Worm (Caenorhabditis elegans): ENCODE data around the gene F54D8.6.

The F54D8.6 gene

DNA sequence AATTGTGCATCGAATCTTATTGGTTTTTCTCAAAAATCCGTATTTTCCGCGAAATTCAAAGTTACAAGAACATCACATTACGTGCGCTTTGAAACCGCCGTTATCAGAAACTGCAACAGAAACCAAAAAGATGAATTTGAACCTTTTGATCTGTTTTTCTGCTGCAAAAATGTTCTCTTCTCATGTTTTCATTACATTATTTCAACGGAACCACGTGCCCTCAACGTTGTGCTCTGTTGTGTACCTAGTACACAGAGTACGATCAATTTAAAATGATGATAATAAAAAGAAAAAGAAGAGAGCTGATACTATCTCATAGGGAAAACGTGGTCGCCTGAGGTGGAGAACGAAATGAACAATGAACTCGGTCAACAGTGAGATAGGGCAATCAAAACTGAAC is 24.7 kb upstream of the F54D8.6 start:
- TF ChIP-seq lin-35 (GFP tag; optimal IDR thresholded peaks at IDR 0.05) (peak; percentile 3 to 83), ets-5 (GFP tag; IDR thresholded peaks at IDR 0.05) (no peak), unc-130 (tag; optimal IDR thresholded peaks at IDR 0.05) (peak; percentile 90), nhr-237 (tag; optimal IDR thresholded peaks at IDR 0.05) (no peak), vab-15 (tag; optimal IDR thresholded peaks at IDR 0.05) (no peak), nhr-71 (tag; optimal IDR thresholded peaks at IDR 0.05) (peak; percentile 94), xbp-1 (tag; optimal IDR thresholded peaks at IDR 0.05) (peak; percentile 23), unc-30 (tag; optimal IDR thresholded peaks at IDR 0.05) (no peak), lin-15B (tag; optimal IDR thresholded peaks at IDR 0.05) (no peak), ztf-11 (tag; optimal IDR thresholded peaks at IDR 0.05) (no peak), aly-2 (tag; optimal IDR thresholded peaks at IDR 0.05) (no peak), nhr-47 (tag; optimal IDR thresholded peaks at IDR 0.05) (peak; percentile 80), snu-23 (GFP tag; optimal IDR thresholded peaks at IDR 0.05) (peak; percentile 87), nhr-76 (tag; optimal IDR thresholded peaks at IDR 0.05) (no peak), grh-1 (GFP tag; IDR thresholded peaks at IDR 0.05) (peak; percentile 42; the same call in 1 of the 2 replicates), lin-13 (GFP tag; optimal IDR thresholded peaks at IDR 0.05) (no peak), Y116A8C.19 (tag; optimal IDR thresholded peaks at IDR 0.05; ENCODE audit: borderline replicate concordance) (no peak), swsn-7 (tag; optimal IDR thresholded peaks at IDR 0.05) (peak; percentile 49), elt-2 (tag; optimal IDR thresholded peaks at IDR 0.05) (peak; percentile 86), ceh-88 (GFP tag; IDR thresholded peaks at IDR 0.05) (no peak), lsy-2 (tag; optimal IDR thresholded peaks at IDR 0.05) (peak; percentile 46 to 60), efl-1 (optimal IDR thresholded peaks at IDR 0.05) (peak; percentile 9 to 38), efl-1 (GFP tag; optimal IDR thresholded peaks at IDR 0.05 in 1 of 2) (peak; percentile 27 to 91), F16B12.6 (tag; optimal IDR thresholded peaks at IDR 0.05) (no peak), pag-3 (tag; optimal IDR thresholded peaks at IDR 0.05; ENCODE audit: borderline replicate concordance, insufficient read depth) (no peak), blmp-1 (tag; optimal IDR thresholded peaks at IDR 0.05) (peak; percentile 44), ceh-82 (tag; optimal IDR thresholded peaks at IDR 0.05) (peak in 1 of 3 experiments; percentile 11), mef-2 (tag; optimal IDR thresholded peaks at IDR 0.05) (no peak), egl-27 (tag; optimal IDR thresholded peaks at IDR 0.05) (no peak), unc-86 (tag; optimal IDR thresholded peaks at IDR 0.05) (no peak), zag-1 (tag; optimal IDR thresholded peaks at IDR 0.05) (no peak), nhr-90 (tag; optimal IDR thresholded peaks at IDR 0.05; ENCODE audit: poor library complexity) (peak; percentile 90), C04F5.9 (tag; optimal IDR thresholded peaks at IDR 0.05) (peak; percentile 13), fos-1 (tag; optimal IDR thresholded peaks at IDR 0.05) (no peak), tbx-2 (tag; optimal IDR thresholded peaks at IDR 0.05) (peak; percentile 86), mep-1 (tag; optimal IDR thresholded peaks at IDR 0.05) (peak; percentile 43), ceh-90 (tag; optimal IDR thresholded peaks at IDR 0.05) (no peak), pqm-1 (tag; optimal IDR thresholded peaks at IDR 0.05) (no peak), nhr-85 (tag) (peak; percentile 90), fkh-4 (tag; optimal IDR thresholded peaks at IDR 0.05; ENCODE audit: borderline replicate concordance) (no peak), fkh-8 (tag; optimal IDR thresholded peaks at IDR 0.05) (peak; percentile 8), ces-1 (GFP tag; optimal IDR thresholded peaks at IDR 0.05) (no peak), unc-62 (GFP tag; optimal IDR thresholded peaks at IDR 0.05) (no peak), C16A3.4 (tag; optimal IDR thresholded peaks at IDR 0.05) (peak; percentile 68), mab-9 (GFP tag; IDR thresholded peaks at IDR 0.05) (no peak), sptf-1 (tag; optimal IDR thresholded peaks at IDR 0.05) (no peak), C34B4.2 (tag; optimal IDR thresholded peaks at IDR 0.05) (no peak), ceh-63 (GFP tag; optimal IDR thresholded peaks at IDR 0.05) (no peak), nhr-20 (tag; optimal IDR thresholded peaks at IDR 0.05) (peak; percentile 96), ama-1 (optimal IDR thresholded peaks at IDR 0.05) (no peak), snpc-4 (tag; optimal IDR thresholded peaks at IDR 0.05) (peak; percentile 53), irx-1 (tag; optimal IDR thresholded peaks at IDR 0.05) (peak; percentile 41), ceh-8 (GFP tag; optimal IDR thresholded peaks at IDR 0.05) (no peak), dsc-1 (tag; optimal IDR thresholded peaks at IDR 0.05) (no peak), dpl-1 (GFP tag; optimal IDR thresholded peaks at IDR 0.05) (peak in 2 of 3 experiments; percentile 36 to 56)

All from whole organism, L1 larva.